Fruit fly (Drosophila melanogaster): ENCODE results near the gene jigr1.
A peak's percentile ranks its signal among the peaks of the same experiment; 100 is the strongest.

Gene jigr1

DNA sequence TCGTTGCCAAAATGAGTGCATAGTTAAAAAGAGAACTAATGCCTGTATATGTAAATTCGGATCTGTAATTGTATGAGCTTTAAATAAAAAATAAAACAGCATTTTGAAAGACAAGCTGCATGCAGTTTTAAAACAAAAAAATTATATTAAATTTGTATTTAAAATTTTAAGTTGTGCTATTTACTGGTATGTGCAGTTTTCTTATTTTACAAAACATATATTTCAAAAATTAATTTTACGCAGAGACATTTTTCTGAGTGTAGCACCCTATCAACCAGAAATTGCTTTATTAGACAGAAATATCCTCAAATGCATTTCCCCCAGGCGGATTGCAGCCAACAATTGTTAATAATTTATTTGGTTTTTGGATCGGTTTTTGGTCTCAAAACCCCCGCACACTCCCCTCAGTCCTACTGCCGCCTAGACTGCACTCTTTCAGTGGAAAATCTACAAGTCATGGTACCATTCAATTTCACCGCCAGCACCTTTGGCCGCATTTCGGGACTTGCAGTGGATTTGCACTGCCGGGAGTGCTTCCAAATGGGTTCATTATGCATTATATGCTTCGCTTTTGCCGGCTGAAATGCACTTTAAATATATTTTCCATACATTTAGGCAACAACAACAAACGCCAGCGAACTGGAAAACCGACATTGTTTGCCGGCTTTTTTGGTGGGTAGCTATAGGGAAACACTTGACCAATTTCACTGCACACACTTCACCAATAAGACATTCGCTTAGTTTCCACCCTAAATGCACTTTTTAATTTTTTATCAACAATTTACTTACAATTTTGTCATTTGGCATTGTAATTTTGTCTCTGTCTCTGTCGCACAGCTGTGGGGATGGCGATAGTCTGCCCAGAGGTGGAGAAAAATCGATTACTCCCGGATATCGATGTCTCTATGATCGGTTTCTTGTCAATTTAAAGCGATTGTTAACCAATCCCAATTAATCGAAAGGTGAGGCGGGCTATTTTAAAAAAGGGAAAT is 13.5 kb upstream of the jigr1 start, which contains the start of gene Npl4 (continued):
- TF ChIP-seq CG11504 (tag; optimal IDR thresholded peaks at IDR 0.05) (no peak), B-H2 (GFP tag; optimal IDR thresholded peaks at IDR 0.05) (no peak), HmgZ (tag; optimal IDR thresholded peaks at IDR 0.05) (no peak), CG7963 (GFP tag; IDR thresholded peaks at IDR 0.05; ENCODE audit: partially characterized antibody) (peak; percentile 97), en (GFP tag; optimal IDR thresholded peaks at IDR 0.05) (no peak), fu2 (GFP tag; optimal IDR thresholded peaks at IDR 0.05) (no peak), crc (GFP tag; optimal IDR thresholded peaks at IDR 0.05) (no peak), grn (GFP tag; optimal IDR thresholded peaks at IDR 0.05) (no peak), BEAF-32 (GFP tag; optimal IDR thresholded peaks at IDR 0.05) (peak; percentile 77), Deaf1 (tag; optimal IDR thresholded peaks at IDR 0.05) (no peak), CG8281 (tag; optimal IDR thresholded peaks at IDR 0.05) (no peak), bigmax (GFP tag; optimal IDR thresholded peaks at IDR 0.05) (no peak), scrt (GFP tag; optimal IDR thresholded peaks at IDR 0.05) (no peak), esg (GFP tag; conservative IDR thresholded peaks at IDR 0.05) (no peak), Hand (GFP tag; optimal IDR thresholded peaks at IDR 0.05) (no peak), CG17912 (GFP tag; optimal IDR thresholded peaks at IDR 0.05) (no peak), cg (GFP tag; optimal IDR thresholded peaks at IDR 0.05) (no peak), Scr (GFP tag; IDR thresholded peaks at IDR 0.05; ENCODE audit: partially characterized antibody) (peak; percentile 88), CG18619 (GFP tag; optimal IDR thresholded peaks at IDR 0.05) (no peak), CG13123 (GFP tag; optimal IDR thresholded peaks at IDR 0.05) (no peak), CG8089 (GFP tag; optimal IDR thresholded peaks at IDR 0.05) (no peak), PHDP (tag; optimal IDR thresholded peaks at IDR 0.05) (no peak), cwo (GFP tag; optimal IDR thresholded peaks at IDR 0.05) (no peak), ken (GFP tag; IDR thresholded peaks at IDR 0.05) (no peak), Ravus (GFP tag; IDR thresholded peaks at IDR 0.05) (peak; percentile 56), Usf (GFP tag; optimal IDR thresholded peaks at IDR 0.05) (no peak), knrl (GFP tag; IDR thresholded peaks at IDR 0.05; ENCODE audit: partially characterized antibody) (peak; percentile 80; the same call in 2 of the 3 replicates), CG4328 (GFP tag; optimal IDR thresholded peaks at IDR 0.05) (no peak), h (optimal IDR thresholded peaks at IDR 0.05) (no peak), sug (tag; optimal IDR thresholded peaks at IDR 0.05) (no peak), CG11696 (GFP tag; IDR thresholded peaks at IDR 0.05) (no peak), Fer1 (GFP tag; optimal IDR thresholded peaks at IDR 0.05) (no peak), CG11247 (GFP tag; IDR thresholded peaks at IDR 0.05) (no peak), Myb (GFP tag; optimal IDR thresholded peaks at IDR 0.05) (peak; percentile 19), Sox100B (GFP tag; optimal IDR thresholded peaks at IDR 0.05) (no peak), CG2875 (GFP tag; optimal IDR thresholded peaks at IDR 0.05) (no peak), Six4 (GFP tag; optimal IDR thresholded peaks at IDR 0.05) (no peak), CG12155 (GFP tag; optimal IDR thresholded peaks at IDR 0.05) (no peak), HLH4C (GFP tag; IDR thresholded peaks at IDR 0.05; ENCODE audit: partially characterized antibody) (peak; percentile 99), pfk (GFP tag; optimal IDR thresholded peaks at IDR 0.05) (no peak), org-1 (GFP tag; optimal IDR thresholded peaks at IDR 0.05) (no peak), CG5180 (GFP tag; optimal IDR thresholded peaks at IDR 0.05) (no peak), CG13624 (GFP tag; optimal IDR thresholded peaks at IDR 0.05) (no peak), pzg (GFP tag; optimal IDR thresholded peaks at IDR 0.05) (peak; percentile 84), D (optimal IDR thresholded peaks at IDR 0.05) (no peak), D (GFP tag; optimal IDR thresholded peaks at IDR 0.05) (no peak), trh (GFP tag; optimal IDR thresholded peaks at IDR 0.05) (no peak), Sox102F (GFP tag; optimal IDR thresholded peaks at IDR 0.05) (peak; percentile 26)
